Fruit fly (Drosophila melanogaster) whole organism, wandering third instar larva: ENCODE results near the gene Spn100A.

ENCODE experiments used
- CG32264 ChIP-seq: fragments of 200-800 bp; sonication (Bioruptor generic); optimal IDR thresholded peaks from 2 replicates; lab custom pipeline; 2016; ENCODE audit warnings: missing biosample characterization, missing genetic modification characterization
- CG9705 ChIP-seq: fragments of 200-800 bp; sonication (Bioruptor generic); optimal IDR thresholded peaks from 2 replicates; lab custom pipeline; 2018; ENCODE audit warnings: missing biosample characterization, mild to moderate bottlenecking, missing genetic modification characterization
- CrebA ChIP-seq: fragments of 200-800 bp; sonication (Bioruptor generic); optimal IDR thresholded peaks from 2 replicates; lab custom pipeline; 2016; ENCODE audit warnings: missing biosample characterization, mild to moderate bottlenecking, missing genetic modification characterization, borderline replicate concordance
- Dfd ChIP-seq: fragments of >200 bp; optimal IDR thresholded peaks from 2 replicates; lab custom pipeline; 2017; ENCODE audit warnings: missing biosample characterization, missing genetic modification characterization
- Dif ChIP-seq: fragments of 200-275, 200-300 bp; sonication (Bioruptor generic); optimal IDR thresholded peaks from 2 replicates; lab custom pipeline; 2018; ENCODE audit warnings: missing biosample characterization, missing genetic modification characterization; ENCODE audit not compliant: partially characterized antibody
- GATAd ChIP-seq: sonication (Bioruptor generic); optimal IDR thresholded peaks from 2 replicates; lab custom pipeline; 2016; ENCODE audit warnings: missing biosample characterization, missing genetic modification characterization
- HLH106 ChIP-seq: fragments of 200-800 bp; optimal IDR thresholded peaks from 3 replicates; lab custom pipeline; 2019; ENCODE audit warnings: missing biosample characterization, mild to moderate bottlenecking, missing genetic modification characterization, moderate library complexity
- Hnf4 ChIP-seq: fragments of 200-800 bp; sonication (Bioruptor generic); optimal IDR thresholded peaks from 2 replicates; lab custom pipeline; 2016; ENCODE audit warnings: missing biosample characterization, mild to moderate bottlenecking, missing genetic modification characterization
- Hr83 ChIP-seq: fragments of 200-300 bp; sonication (Bioruptor generic); optimal IDR thresholded peaks from 2 replicates; lab custom pipeline; 2016; ENCODE audit warnings: missing biosample characterization, mild to moderate bottlenecking, missing genetic modification characterization, moderate library complexity; ENCODE audit not compliant: poor library complexity, severe bottlenecking
- Jra ChIP-seq: sonication (Bioruptor generic); optimal IDR thresholded peaks from 2 replicates; lab custom pipeline; 2016; ENCODE audit warnings: missing biosample characterization, missing genetic modification characterization
- Mio ChIP-seq: sonication (Bioruptor generic); optimal IDR thresholded peaks from 2 replicates; lab custom pipeline; 2016; ENCODE audit warnings: missing biosample characterization, missing genetic modification characterization
- N ChIP-seq: fragments of >200 bp; optimal IDR thresholded peaks from 2 replicates; lab custom pipeline; 2018; ENCODE audit warnings: missing biosample characterization, missing external identifiers, missing genetic modification characterization
- OdsH ChIP-seq: fragments of 200-800 bp; sonication (Bioruptor generic); optimal IDR thresholded peaks from 2 replicates; lab custom pipeline; 2016; ENCODE audit warnings: missing biosample characterization, mild to moderate bottlenecking, missing genetic modification characterization
- Rel ChIP-seq, 2 experiments: fragments of 200-800 bp; sonication (Bioruptor generic) in 1 of 2; optimal IDR thresholded peaks; 2 replicates in 1 of 2; 3 replicates in 1 of 2; lab custom pipeline; 2016 to 2019; ENCODE audit warnings: mild to moderate bottlenecking in 2 of 2, missing biosample characterization in 2 of 2, missing genetic modification characterization in 2 of 2, moderate library complexity in 1 of 2
- Vsx2 ChIP-seq: fragments of 200-300, 225-300 bp; sonication (Bioruptor generic); optimal IDR thresholded peaks from 2 replicates; lab custom pipeline; 2018; ENCODE audit warnings: missing biosample characterization, missing genetic modification characterization; ENCODE audit not compliant: partially characterized antibody
- brk ChIP-seq: fragments of 200-800 bp; sonication (Bioruptor generic); optimal IDR thresholded peaks from 2 replicates; lab custom pipeline; 2016; ENCODE audit warnings: missing biosample characterization, mild to moderate bottlenecking, missing genetic modification characterization
- dl ChIP-seq, 2 experiments: fragments of 175-275, 200-275 bp in 1 of 2; fragments of 200-275 bp in 1 of 2; sonication (Bioruptor generic); optimal IDR thresholded peaks; lab custom pipeline; 2018; ENCODE audit warnings: mild to moderate bottlenecking in 2 of 2, missing biosample characterization in 2 of 2, missing genetic modification characterization in 2 of 2, moderate library complexity in 2 of 2; ENCODE audit not compliant: partially characterized antibody in 2 of 2, insufficient read depth in 1 of 2
- dmrt93B ChIP-seq: fragments of 200-800 bp; sonication (Bioruptor generic); optimal IDR thresholded peaks from 2 replicates; lab custom pipeline; 2018; ENCODE audit warnings: missing biosample characterization, mild to moderate bottlenecking, missing genetic modification characterization
- dsf ChIP-seq: sonication (Bioruptor generic); optimal IDR thresholded peaks from 2 replicates; lab custom pipeline; 2016; ENCODE audit warnings: missing biosample characterization, missing genetic modification characterization, borderline replicate concordance
- ey ChIP-seq: fragments of 200-800 bp; sonication (Bioruptor generic); optimal IDR thresholded peaks from 2 replicates; lab custom pipeline; 2016; ENCODE audit warnings: missing biosample characterization, missing genetic modification characterization
- foxo ChIP-seq, 2 experiments: fragments of 200-800 bp; sonication (Bioruptor generic); optimal IDR thresholded peaks; 2 replicates in 1 of 2; 3 replicates in 1 of 2; lab custom pipeline; 2016 to 2017; ENCODE audit warnings: missing biosample characterization in 2 of 2, missing genetic modification characterization in 2 of 2
- fru ChIP-seq: fragments of 200-800 bp; sonication (Bioruptor generic); optimal IDR thresholded peaks from 3 replicates; lab custom pipeline; 2016; ENCODE audit warnings: missing biosample characterization, mild to moderate bottlenecking, missing genetic modification characterization
- h ChIP-seq: fragments of 200-800 bp; sonication (Bioruptor generic); optimal IDR thresholded peaks from 3 replicates; lab custom pipeline; 2016; ENCODE audit warnings: missing biosample characterization, mild to moderate bottlenecking, missing genetic modification characterization
- jim ChIP-seq: fragments of 175-275, 200-325 bp; sonication (Bioruptor generic); optimal IDR thresholded peaks from 2 replicates; lab custom pipeline; 2016; ENCODE audit warnings: missing biosample characterization, mild to moderate bottlenecking, missing genetic modification characterization
- lola ChIP-seq: fragments of >200 bp; optimal IDR thresholded peaks from 2 replicates; lab custom pipeline; 2017; ENCODE audit warnings: missing biosample characterization, missing genetic modification characterization
- pan ChIP-seq: fragments of >200 bp; optimal IDR thresholded peaks from 2 replicates; lab custom pipeline; 2017
- rgr ChIP-seq: fragments of 200-800 bp; sonication (Bioruptor generic); optimal IDR thresholded peaks from 3 replicates; lab custom pipeline; 2016; ENCODE audit warnings: missing biosample characterization, mild to moderate bottlenecking, missing genetic modification characterization
- sage ChIP-seq: fragments of 200-800 bp; sonication (Bioruptor generic); optimal IDR thresholded peaks from 2 replicates; lab custom pipeline; 2016; ENCODE audit warnings: missing biosample characterization, mild to moderate bottlenecking, missing genetic modification characterization
- sv ChIP-seq: fragments of 200-800 bp; sonication (Bioruptor generic); optimal IDR thresholded peaks from 3 replicates; lab custom pipeline; 2016; ENCODE audit warnings: missing biosample characterization, missing genetic modification characterization
- tai ChIP-seq: sonication (Bioruptor generic); optimal IDR thresholded peaks from 2 replicates; lab custom pipeline; 2016; ENCODE audit warnings: missing biosample characterization, missing genetic modification characterization
- usp ChIP-seq: fragments of >200 bp; optimal IDR thresholded peaks from 2 replicates; lab custom pipeline; 2017; ENCODE audit warnings: missing biosample characterization, missing genetic modification characterization

The Spn100A gene

DNA sequence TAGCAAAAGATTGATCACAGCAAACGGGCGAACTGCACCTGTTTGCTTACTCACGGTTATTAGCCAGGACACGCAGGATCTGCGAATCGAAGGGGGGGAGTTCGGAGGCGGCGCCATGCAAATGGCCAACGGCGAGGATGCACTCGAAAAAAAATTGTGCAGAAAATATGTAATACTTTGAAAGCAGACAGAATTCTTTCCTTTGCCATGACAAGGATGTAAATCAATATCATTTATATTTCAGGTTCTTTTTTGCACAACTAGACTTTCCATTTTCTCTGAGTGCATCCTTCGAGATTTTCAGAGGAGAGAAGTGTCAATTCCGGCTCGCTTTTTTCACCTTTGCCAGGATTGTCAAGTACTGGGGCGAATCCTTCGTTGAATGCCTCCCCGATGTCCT, 18.8 kb downstream of the Spn100A start:
- TF ChIP-seq Dif (GFP tag; lab: Kevin White, UChicago) = no peak
- TF ChIP-seq Jra (GFP tag; lab: Kevin White, UChicago) = no peak
- TF ChIP-seq ey (GFP tag; lab: Kevin White, UChicago) = no peak
- no peak for TF ChIP-seq Mio (GFP tag; lab: Kevin White, UChicago)
- no peak for TF ChIP-seq dl (GFP tag; optimal IDR thresholded peaks at IDR 0.05; lab: Kevin White, UChicago; ENCODE audit: insufficient read depth in 1 of 2, partially characterized antibody in 2 of 2)

DNA sequence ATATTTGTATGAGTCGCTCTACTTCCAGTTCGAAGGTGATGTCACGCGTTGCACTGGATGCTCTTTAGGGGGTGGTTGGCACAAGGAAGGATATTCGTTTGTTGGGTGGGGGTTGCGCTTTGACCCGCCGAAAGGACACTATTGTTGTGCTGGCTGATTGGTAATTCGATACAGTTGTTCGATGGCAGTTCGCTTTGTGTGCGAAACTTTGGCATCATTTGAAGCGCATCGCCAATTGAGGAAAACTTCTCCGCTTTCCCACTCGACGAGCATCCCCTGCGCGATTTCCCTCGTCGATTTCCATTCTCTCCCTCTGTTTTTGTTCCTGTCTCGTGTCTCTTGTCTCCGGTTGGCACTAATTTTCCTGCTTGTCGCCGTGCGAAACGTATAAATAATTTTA, 20.0 kb downstream of the Spn100A start:
- TF ChIP-seq ey (GFP tag; lab: Kevin White, UChicago) (no peak), tai (GFP tag; lab: Kevin White, UChicago) (no peak), brk (GFP tag; lab: Kevin White, UChicago) (no peak), fru (GFP tag; lab: Kevin White, UChicago) (no peak), Jra (GFP tag; lab: Kevin White, UChicago) (no peak), CG9705 (GFP tag; lab: Kevin White, UChicago) (no peak), N (no peak), Mio (GFP tag; lab: Kevin White, UChicago) (no peak), rgr (GFP tag; lab: Kevin White, UChicago) (no peak), h (GFP tag; lab: Kevin White, UChicago) (no peak), Dfd (no peak)

DNA sequence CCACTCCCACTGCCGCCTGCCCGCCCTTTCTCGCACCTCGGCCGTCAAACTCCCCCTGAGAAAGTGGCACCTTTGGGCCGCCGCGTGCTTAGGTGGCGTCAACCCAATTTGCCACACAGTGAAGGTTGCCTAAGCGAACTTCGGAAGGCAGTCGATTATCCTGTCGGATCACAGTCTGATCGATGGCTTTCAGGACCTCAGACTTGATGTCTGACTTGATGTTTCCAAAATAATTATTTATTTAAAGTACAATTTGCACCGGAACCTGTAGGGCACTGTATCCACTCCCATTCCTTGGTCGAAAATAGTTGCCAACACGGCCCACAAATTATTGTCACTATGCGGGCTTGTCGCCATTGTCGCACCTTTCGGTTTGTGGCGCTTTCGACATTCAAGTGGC, 24.0 kb downstream of the Spn100A start:
- TF ChIP-seq brk (GFP tag; lab: Kevin White, UChicago) = no peak
- no peak for TF ChIP-seq sv (GFP tag; lab: Kevin White, UChicago)
- no peak for TF ChIP-seq rgr (GFP tag; lab: Kevin White, UChicago)

DNA sequence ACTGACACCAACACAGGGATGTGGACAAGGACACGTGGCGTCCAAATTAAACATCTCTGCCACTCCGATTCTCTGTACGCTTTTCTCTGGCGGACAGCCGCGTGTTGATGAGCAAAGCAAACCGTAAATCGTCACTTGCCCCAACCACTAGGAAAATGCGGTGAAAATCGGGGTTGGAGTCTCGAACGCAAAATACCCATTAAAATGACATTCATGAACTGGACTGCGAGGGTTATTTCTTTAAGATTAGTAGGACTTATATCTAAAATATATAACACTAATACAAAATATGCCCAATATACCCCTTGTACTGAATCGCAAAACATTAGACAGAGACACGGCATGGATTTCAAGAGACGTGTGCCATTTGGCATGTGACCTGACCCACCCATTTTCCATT, 28.0 kb downstream of the Spn100A start:
- TF ChIP-seq lola (GFP tag; lab: Kevin White, UChicago) (no peak), sage (no peak), dmrt93B (GFP tag; lab: Kevin White, UChicago) (no peak), dsf (GFP tag; lab: Kevin White, UChicago) (no peak), GATAd (no peak), foxo (GFP tag; optimal IDR thresholded peaks at IDR 0.05; lab: Kevin White, UChicago) (no peak), Hr83 (GFP tag; lab: Kevin White, UChicago) (no peak), Dif (GFP tag; lab: Kevin White, UChicago) (no peak), Dfd (no peak), h (GFP tag; lab: Kevin White, UChicago) (no peak), jim (no peak), pan (no peak), fru (GFP tag; lab: Kevin White, UChicago) (no peak)

DNA sequence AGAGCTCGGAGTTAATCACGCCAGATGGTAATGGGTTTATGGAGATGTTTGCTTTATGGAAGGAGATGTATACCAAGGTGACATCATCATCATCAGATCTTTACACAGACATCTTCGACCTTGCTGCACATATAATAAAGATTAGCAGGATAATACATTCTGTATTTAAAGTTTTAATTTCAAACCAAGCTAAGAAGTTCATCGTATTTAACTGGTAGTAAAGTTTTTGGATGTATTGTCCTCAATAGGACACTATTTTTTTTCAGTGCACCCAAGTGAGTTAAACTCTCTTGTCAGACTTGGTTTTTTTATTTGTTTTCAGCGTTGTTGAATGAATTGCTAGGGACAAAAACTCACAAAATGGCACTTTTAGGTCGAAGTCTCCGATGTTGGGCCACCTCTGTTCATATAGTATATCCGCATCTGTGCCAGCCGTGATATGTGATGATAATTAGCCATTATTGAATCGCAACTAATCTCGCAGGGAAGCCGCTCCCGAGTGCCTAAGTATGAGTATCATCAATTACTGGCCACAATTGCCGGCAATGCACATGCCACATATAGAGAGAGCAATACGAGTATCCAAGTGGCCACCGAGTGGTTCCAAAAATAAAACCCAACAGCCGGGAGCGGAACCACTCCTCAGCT, 30.9 kb downstream of the Spn100A start:
- TF ChIP-seq dmrt93B (GFP tag; lab: Kevin White, UChicago) (no peak), rgr (GFP tag; lab: Kevin White, UChicago) (no peak), usp (no peak), ey (GFP tag; lab: Kevin White, UChicago) (no peak), dl (GFP tag; optimal IDR thresholded peaks at IDR 0.05; lab: Kevin White, UChicago; ENCODE audit: insufficient read depth in 1 of 2, partially characterized antibody in 2 of 2) (no peak), Hnf4 (GFP tag; lab: Kevin White, UChicago) (no peak), Mio (GFP tag; lab: Kevin White, UChicago) (no peak), Vsx2 (GFP tag; lab: Kevin White, UChicago) (no peak), CG32264 (GFP tag; lab: Kevin White, UChicago) (no peak), CrebA (GFP tag; lab: Kevin White, UChicago) (no peak), pan (no peak), jim (no peak), h (GFP tag; lab: Kevin White, UChicago) (no peak), N (no peak), Hr83 (GFP tag; lab: Kevin White, UChicago) (no peak), Rel (GFP tag; optimal IDR thresholded peaks at IDR 0.05; lab: Kevin White, UChicago) (no peak), Rel (tag; optimal IDR thresholded peaks at IDR 0.05; lab: Kevin White, UChicago) (no peak), HLH106 (tag; lab: Kevin White, UChicago) (no peak), Jra (GFP tag; lab: Kevin White, UChicago) (no peak), OdsH (GFP tag; lab: Kevin White, UChicago) (no peak)
- TF ChIP-seq, all 38 proteins: peak for 0
